Worm (Caenorhabditis elegans) whole organism, L1 larva: Measurements from ENCODE around the gene sdc-3.

Source experiments
- C16A3.4 ChIP-seq: fragments of 150-350 bp; optimal IDR thresholded peaks from 2 replicates; lab custom pipeline; 2014; ENCODE audit warnings: missing biosample characterization, missing genetic modification characterization
- C34B4.2 ChIP-seq: sonication (generic microtip); optimal IDR thresholded peaks from 2 replicates; lab custom pipeline; 2017; ENCODE audit warnings: mild to moderate bottlenecking, missing genetic modification characterization, missing compliant biosample characterization
- F16B12.6 ChIP-seq: fragments of 150-350 bp; optimal IDR thresholded peaks from 2 replicates; lab custom pipeline; 2014; ENCODE audit warnings: missing biosample characterization, missing genetic modification characterization
- Y116A8C.19 ChIP-seq: sonication (generic microtip); optimal IDR thresholded peaks from 2 replicates; lab custom pipeline; 2016; ENCODE audit warnings: missing compliant biosample characterization, missing genetic modification characterization, borderline replicate concordance
- aha-1 ChIP-seq: fragments of 150-350 bp; optimal IDR thresholded peaks from 2 replicates; lab custom pipeline; 2014; ENCODE audit warnings: missing biosample characterization, missing genetic modification characterization
- alr-1 ChIP-seq: fragments of 200-800 bp; sonication (Bioruptor generic); optimal IDR thresholded peaks from 2 replicates; lab custom pipeline; 2018; ENCODE audit warnings: borderline replicate concordance, mild to moderate bottlenecking, missing genetic modification characterization, missing compliant biosample characterization
- ama-1 ChIP-seq: fragments of 150-350 bp; optimal IDR thresholded peaks from 2 replicates; lab custom pipeline; 2014
- blmp-1 ChIP-seq: fragments of 150-350 bp; optimal IDR thresholded peaks from 2 replicates; lab custom pipeline; 2014; ENCODE audit warnings: missing biosample characterization, missing genetic modification characterization
- ceh-63 ChIP-seq: fragments of 200-800 bp; sonication (Bioruptor generic); optimal IDR thresholded peaks from 2 replicates; lab custom pipeline; 2018; ENCODE audit warnings: mild to moderate bottlenecking, missing genetic modification characterization, missing compliant biosample characterization
- ceh-88 ChIP-seq: fragments of 200-800 bp; sonication (Bioruptor generic); IDR thresholded peaks from 2 replicates; pipeline ENCODE4 v1.3.6; 2022; ENCODE audit warnings: missing genetic modification characterization, missing compliant biosample characterization
- ces-1 ChIP-seq: fragments of 150-350 bp; optimal IDR thresholded peaks from 2 replicates; lab custom pipeline; 2014; ENCODE audit warnings: missing biosample characterization, missing genetic modification reagents, missing genetic modification characterization
- dsc-1 ChIP-seq: sonication (generic microtip); optimal IDR thresholded peaks from 2 replicates; lab custom pipeline; 2016; ENCODE audit warnings: mild to moderate bottlenecking, missing genetic modification characterization, missing compliant biosample characterization
- efl-1 ChIP-seq, 4 experiments: fragments of 150-350 bp; optimal IDR thresholded peaks in 3 of 4; peaks in 1 of 4; 1 replicate in 1 of 4; 2 replicates in 3 of 4; lab custom pipeline; 2014; ENCODE audit warnings: missing biosample characterization in 2 of 4, missing genetic modification characterization in 2 of 4, missing genetic modification reagents in 2 of 4
- efl-3 ChIP-seq: fragments of 200-800 bp; sonication (Bioruptor generic); optimal IDR thresholded peaks from 2 replicates; lab custom pipeline; 2018; ENCODE audit warnings: mild to moderate bottlenecking, missing genetic modification characterization, missing compliant biosample characterization
- egl-13 ChIP-seq: sonication (generic microtip); optimal IDR thresholded peaks from 2 replicates; lab custom pipeline; 2016; ENCODE audit warnings: missing genotype, missing genetic modification reagents, missing genetic modification characterization, missing compliant biosample characterization
- elt-3 ChIP-seq, 6 experiments: fragments of 150-350 bp in 1 of 6; sonication (generic microtip); optimal IDR thresholded peaks; 2 replicates each; lab custom pipeline; 2017 to 2018; ENCODE audit warnings: missing biosample characterization in 6 of 6, missing genetic modification characterization in 6 of 6, inconsistent platforms in 1 of 6
- fkh-10 ChIP-seq: sonication (generic microtip); optimal IDR thresholded peaks from 2 replicates; lab custom pipeline; 2017; ENCODE audit warnings: missing biosample characterization, missing genetic modification reagents, missing genetic modification characterization
- fos-1 ChIP-seq: fragments of 150-350 bp; optimal IDR thresholded peaks from 2 replicates; lab custom pipeline; 2014; ENCODE audit warnings: missing biosample characterization, missing genetic modification characterization
- grh-1 ChIP-seq: fragments of 200-800 bp; sonication (Bioruptor generic); IDR thresholded peaks from 2 replicates; pipeline ENCODE4 v1.3.6; 2022; ENCODE audit warnings: missing genetic modification reagents, missing genetic modification characterization, missing compliant biosample characterization
- hlh-4 ChIP-seq: sonication (generic microtip); optimal IDR thresholded peaks from 2 replicates; lab custom pipeline; 2016; ENCODE audit warnings: mild to moderate bottlenecking, missing genetic modification characterization, missing compliant biosample characterization
- isw-1 ChIP-seq: fragments of 200-800 bp; sonication (Bioruptor generic); IDR thresholded peaks from 2 replicates; pipeline ENCODE4 v1.3.6; 2022; ENCODE audit warnings: missing genetic modification characterization, missing compliant biosample characterization
- jun-1 ChIP-seq: fragments of 150-350 bp; optimal IDR thresholded peaks from 2 replicates; lab custom pipeline; 2014; ENCODE audit warnings: missing biosample characterization, missing genetic modification reagents, missing genetic modification characterization
- lin-13 ChIP-seq: fragments of 150-350 bp; optimal IDR thresholded peaks from 2 replicates; lab custom pipeline; 2014; ENCODE audit warnings: missing biosample characterization, missing genetic modification reagents, missing genetic modification characterization
- lin-14 ChIP-seq: fragments of 200-800 bp; sonication (Bioruptor generic); optimal IDR thresholded peaks from 2 replicates; lab custom pipeline; 2018; ENCODE audit warnings: mild to moderate bottlenecking, missing genetic modification characterization, moderate library complexity, missing compliant biosample characterization
- lin-15B ChIP-seq: fragments of 150-350 bp; sonication (generic microtip); optimal IDR thresholded peaks from 3 replicates; lab custom pipeline; 2014; ENCODE audit warnings: missing biosample characterization, missing genetic modification characterization
- lin-35 ChIP-seq, 2 experiments: fragments of 150-350 bp; optimal IDR thresholded peaks; 2 replicates each; lab custom pipeline; 2014; ENCODE audit warnings: missing biosample characterization in 2 of 2, missing genetic modification characterization in 2 of 2, missing genetic modification reagents in 2 of 2
- lin-39 ChIP-seq: fragments of 150-350 bp; optimal IDR thresholded peaks from 2 replicates; lab custom pipeline; 2014; ENCODE audit warnings: missing biosample characterization, missing genetic modification reagents, missing genetic modification characterization
- lsy-2 ChIP-seq, 2 experiments: fragments of 150-350 bp; optimal IDR thresholded peaks; 2 replicates each; lab custom pipeline; 2014; ENCODE audit warnings: missing biosample characterization in 2 of 2, missing genetic modification characterization in 2 of 2
- mab-9 ChIP-seq: fragments of 200-800 bp; sonication (Bioruptor generic); IDR thresholded peaks from 2 replicates; pipeline ENCODE4 v1.3.6; 2022; ENCODE audit warnings: missing genetic modification reagents, missing genetic modification characterization, missing compliant biosample characterization
- mdl-1 ChIP-seq, 2 experiments: fragments of 150-350 bp; optimal IDR thresholded peaks; 2 replicates each; lab custom pipeline; 2014 to 2017; ENCODE audit warnings: missing biosample characterization in 2 of 2, missing genetic modification characterization in 2 of 2, inconsistent platforms in 1 of 2
- mep-1 ChIP-seq: fragments of 150-350 bp; optimal IDR thresholded peaks from 2 replicates; lab custom pipeline; 2014; ENCODE audit warnings: missing biosample characterization, missing genetic modification characterization
- nhr-11 ChIP-seq: fragments of 150-350 bp; optimal IDR thresholded peaks from 2 replicates; lab custom pipeline; 2014; ENCODE audit warnings: missing biosample characterization, missing genetic modification characterization
- nhr-19 ChIP-seq: fragments of 200-800 bp; sonication (Bioruptor generic); conservative IDR thresholded peaks from 2 replicates; pipeline ENCODE4 v1.3.6; 2022; ENCODE audit warnings: missing genetic modification characterization, missing compliant biosample characterization
- nhr-237 ChIP-seq: fragments of 150-350 bp; optimal IDR thresholded peaks from 2 replicates; lab custom pipeline; 2014; ENCODE audit warnings: missing biosample characterization, missing genetic modification characterization
- nhr-28 ChIP-seq: fragments of 150-350 bp; optimal IDR thresholded peaks from 2 replicates; lab custom pipeline; 2014; ENCODE audit warnings: missing biosample characterization, missing genetic modification characterization
- nhr-71 ChIP-seq: sonication (generic microtip); optimal IDR thresholded peaks from 2 replicates; lab custom pipeline; 2016; ENCODE audit warnings: mild to moderate bottlenecking, missing genetic modification characterization, moderate library complexity, missing compliant biosample characterization
- nhr-76 ChIP-seq: sonication (generic microtip); optimal IDR thresholded peaks from 2 replicates; lab custom pipeline; 2017; ENCODE audit warnings: missing biosample characterization, missing genetic modification characterization
- nhr-77 ChIP-seq: fragments of 150-350 bp; optimal IDR thresholded peaks from 2 replicates; lab custom pipeline; 2014; ENCODE audit warnings: missing biosample characterization, missing genetic modification characterization
- nhr-90 ChIP-seq: sonication (generic microtip); optimal IDR thresholded peaks from 2 replicates; lab custom pipeline; 2016; ENCODE audit warnings: mild to moderate bottlenecking, missing genetic modification characterization, missing compliant biosample characterization; ENCODE audit not compliant: poor library complexity
- pag-3 ChIP-seq: sonication (generic microtip); optimal IDR thresholded peaks from 2 replicates; lab custom pipeline; 2017; ENCODE audit warnings: missing genetic modification characterization, mild to moderate bottlenecking, missing compliant biosample characterization, antibody characterized with exemption, borderline replicate concordance; ENCODE audit not compliant: insufficient read depth
- skn-1 ChIP-seq: fragments of 150-350 bp; optimal IDR thresholded peaks from 2 replicates; lab custom pipeline; 2014; ENCODE audit warnings: missing biosample characterization, missing genetic modification characterization
- snu-23 ChIP-seq: sonication (generic microtip); optimal IDR thresholded peaks from 2 replicates; lab custom pipeline; 2016; ENCODE audit warnings: missing genetic modification characterization, missing compliant biosample characterization
- sox-4 ChIP-seq: sonication (generic microtip); optimal IDR thresholded peaks from 2 replicates; lab custom pipeline; 2016; ENCODE audit warnings: missing genetic modification characterization, missing compliant biosample characterization
- sptf-1 ChIP-seq: fragments of 150-350 bp; optimal IDR thresholded peaks from 2 replicates; lab custom pipeline; 2014; ENCODE audit warnings: missing biosample characterization, missing genetic modification characterization
- sup-37 ChIP-seq: fragments of 200-800 bp; sonication (Bioruptor generic); optimal IDR thresholded peaks from 2 replicates; lab custom pipeline; 2018; ENCODE audit warnings: mild to moderate bottlenecking, missing genetic modification characterization, missing compliant biosample characterization
- swsn-7 ChIP-seq: sonication (generic microtip); optimal IDR thresholded peaks from 2 replicates; lab custom pipeline; 2016; ENCODE audit warnings: missing genetic modification characterization, missing compliant biosample characterization
- tbx-2 ChIP-seq: sonication (generic microtip); optimal IDR thresholded peaks from 2 replicates; lab custom pipeline; 2016; ENCODE audit warnings: missing genetic modification characterization, missing compliant biosample characterization
- tlp-1 ChIP-seq: fragments of 150-350 bp; optimal IDR thresholded peaks from 2 replicates; lab custom pipeline; 2014; ENCODE audit warnings: missing biosample characterization, missing genetic modification characterization
- unc-30 ChIP-seq: sonication (generic microtip); optimal IDR thresholded peaks from 2 replicates; lab custom pipeline; 2017; ENCODE audit warnings: missing biosample characterization, missing genetic modification characterization
- xbp-1 ChIP-seq: sonication (generic microtip); optimal IDR thresholded peaks from 2 replicates; lab custom pipeline; 2016; ENCODE audit warnings: missing genetic modification characterization, missing compliant biosample characterization

The sdc-3 gene

DNA sequence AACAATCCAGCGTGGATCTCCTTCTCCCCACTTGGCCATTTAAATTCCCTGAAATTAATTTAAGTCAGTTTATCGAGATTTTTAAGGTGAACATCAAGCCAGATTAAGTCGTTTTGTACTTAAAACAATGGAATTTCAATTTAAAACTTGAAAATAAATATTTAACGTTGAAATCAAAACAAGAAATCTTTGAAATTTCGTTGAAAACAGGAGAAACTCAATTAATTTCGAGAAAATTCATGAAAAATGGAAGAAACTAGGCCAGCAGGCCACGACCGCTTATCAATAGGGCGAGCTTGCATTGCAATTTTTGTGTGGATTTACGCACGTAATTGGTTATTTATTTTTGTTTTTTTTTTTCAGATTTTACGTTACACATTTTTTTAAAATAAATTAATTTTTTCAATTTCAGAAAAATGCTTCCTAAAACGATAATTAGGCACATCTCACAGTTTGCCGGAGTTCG, 37.4 kb upstream of the sdc-3 start, which contains the start of the genes ahsa-1 and C01G10.7 (continued):
- TF ChIP-seq pag-3 (tag; lab: Kevin White, UChicago) (no peak), lin-15B (peak; percentile 99), lin-35 (GFP tag; optimal IDR thresholded peaks at IDR 0.05; lab: Kevin White, UChicago) (peak; percentile 85 to 86), ama-1 (peak; percentile 25), tbx-2 (tag; lab: Kevin White, UChicago) (peak; percentile 94), blmp-1 (tag; lab: Kevin White, UChicago) (peak; percentile 75), alr-1 (tag; lab: Kevin White, UChicago) (no peak), elt-3 (tag; optimal IDR thresholded peaks at IDR 0.05; lab: Kevin White, UChicago) (peak in 4 of 6 experiments; percentile 67 to 90 (median 83)), tlp-1 (tag; lab: Kevin White, UChicago) (no peak), Y116A8C.19 (tag; lab: Kevin White, UChicago) (peak; percentile 69), unc-30 (tag; lab: Kevin White, UChicago) (no peak), lsy-2 (tag; optimal IDR thresholded peaks at IDR 0.05; lab: Kevin White, UChicago) (peak; percentile 89 to 93), nhr-71 (tag; lab: Kevin White, UChicago) (peak; percentile 96), efl-3 (GFP tag; lab: Kevin White, UChicago) (no peak), nhr-76 (tag; lab: Kevin White, UChicago) (no peak), mab-9 (GFP tag; lab: Robert Waterston, UW) (peak; percentile 73), nhr-90 (tag; lab: Kevin White, UChicago) (peak; percentile 95), isw-1 (peak; percentile 87), mep-1 (tag; lab: Kevin White, UChicago) (peak; percentile 96), mdl-1 (tag; optimal IDR thresholded peaks at IDR 0.05; lab: Kevin White, UChicago) (peak in 1 of 2 experiments; percentile 66), lin-13 (GFP tag; lab: Kevin White, UChicago) (peak; percentile 88), dsc-1 (peak; percentile 94), F16B12.6 (tag; lab: Kevin White, UChicago) (peak; percentile 48), fkh-10 (GFP tag; lab: Kevin White, UChicago) (peak; percentile 56), egl-13 (no peak), nhr-77 (tag; lab: Kevin White, UChicago) (peak; percentile 80), skn-1 (peak; percentile 74), nhr-237 (peak; percentile 77), lin-14 (GFP tag; lab: Kevin White, UChicago) (peak; percentile 95), lin-39 (tag; lab: Kevin White, UChicago) (peak; percentile 75), sup-37 (GFP tag; lab: Kevin White, UChicago) (no peak), efl-1 (optimal IDR thresholded peaks at IDR 0.05; lab: Kevin White, UChicago) (peak; percentile 84 to 85), efl-1 (GFP tag; optimal IDR thresholded peaks at IDR 0.05 in 1 of 2; lab: Kevin White, UChicago) (peak; percentile 83 to 97), aha-1 (peak; percentile 36), ces-1 (GFP tag; lab: Kevin White, UChicago) (no peak), hlh-4 (peak; percentile 34), C34B4.2 (tag; lab: Kevin White, UChicago) (no peak), nhr-11 (tag; lab: Kevin White, UChicago) (no peak), xbp-1 (tag; lab: Kevin White, UChicago) (peak; percentile 87), grh-1 (GFP tag; lab: Robert Waterston, UW) (peak; percentile 74), nhr-28 (tag; lab: Kevin White, UChicago) (no peak), swsn-7 (tag; lab: Kevin White, UChicago) (peak; percentile 90)

DNA sequence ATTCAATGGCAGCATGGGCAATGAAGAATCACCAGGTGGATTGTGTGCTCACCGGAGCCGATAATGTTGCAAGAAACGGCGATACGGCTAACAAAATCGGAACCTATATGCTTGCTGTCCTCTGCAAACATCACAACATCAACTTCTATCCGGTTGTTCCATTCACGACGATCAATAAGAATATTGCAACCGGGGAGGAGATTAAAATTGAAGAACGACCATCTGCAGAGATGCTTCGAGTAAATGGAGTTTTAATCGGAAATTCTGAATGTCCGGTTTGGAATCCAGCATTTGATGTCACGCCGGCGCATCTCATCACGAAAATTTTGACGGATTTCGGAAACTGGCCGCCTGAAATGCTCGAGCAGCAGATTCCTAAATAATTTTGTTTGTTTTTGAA, 35.7 kb upstream of the sdc-3 start:
- TF ChIP-seq ceh-88: no peak
- peak; percentile 16; the same call in 1 of the 2 replicates for TF ChIP-seq nhr-19 (GFP tag; lab: Robert Waterston, UW)
- TF ChIP-seq snu-23 (GFP tag; lab: Kevin White, UChicago): peak; percentile 19
- no peak for TF ChIP-seq blmp-1 (tag; lab: Kevin White, UChicago)
- no peak for TF ChIP-seq nhr-76 (tag; lab: Kevin White, UChicago)
- no peak for TF ChIP-seq sptf-1 (tag; lab: Kevin White, UChicago)
- TF ChIP-seq ceh-63 (GFP tag; lab: Kevin White, UChicago): peak; percentile 48
- no peak for TF ChIP-seq tlp-1 (tag; lab: Kevin White, UChicago)
- no peak for TF ChIP-seq C16A3.4 (tag; lab: Kevin White, UChicago)
- TF ChIP-seq jun-1: no peak
- TF ChIP-seq fos-1: no peak
- no peak for TF ChIP-seq tbx-2 (tag; lab: Kevin White, UChicago)
- TF ChIP-seq unc-30 (tag; lab: Kevin White, UChicago): no peak
- TF ChIP-seq sox-4 (tag; lab: Kevin White, UChicago): no peak
- no peak for TF ChIP-seq pag-3 (tag; lab: Kevin White, UChicago)
- TF ChIP-seq mab-9 (GFP tag; lab: Robert Waterston, UW): no peak
- TF ChIP-seq C34B4.2 (tag; lab: Kevin White, UChicago): no peak
- TF ChIP-seq nhr-28 (tag; lab: Kevin White, UChicago): no peak
- TF ChIP-seq nhr-71 (tag; lab: Kevin White, UChicago): peak; percentile 44
- no peak for TF ChIP-seq egl-13
- TF ChIP-seq efl-1 (optimal IDR thresholded peaks at IDR 0.05; lab: Kevin White, UChicago): no peak
- TF ChIP-seq efl-1 (GFP tag; optimal IDR thresholded peaks at IDR 0.05 in 1 of 2; lab: Kevin White, UChicago): peak in 1 of 2 experiments; percentile 81
- no peak for TF ChIP-seq nhr-77 (tag; lab: Kevin White, UChicago)
- no peak for TF ChIP-seq lin-15B
